Worm (Caenorhabditis elegans) whole organism, midembryonic: ENCODE measurements around the gene popl-1.

Experiments
- T22C8.4 ChIP-seq: fragments of 200-800 bp; sonication (Bioruptor generic); IDR thresholded peaks from 2 replicates; pipeline ENCODE4 v1.3.6; 2022; ENCODE audit warnings: missing genetic modification characterization, missing compliant biosample characterization
- cog-1 ChIP-seq: sonication (generic microtip); optimal IDR thresholded peaks from 2 replicates; lab custom pipeline; 2016; ENCODE audit warnings: missing genetic modification characterization, missing compliant biosample characterization
- flt-1 ChIP-seq: fragments of 200-800 bp; sonication (Bioruptor generic); IDR thresholded peaks from 2 replicates; pipeline ENCODE4 v1.3.6; 2022; ENCODE audit warnings: missing genetic modification characterization, missing compliant biosample characterization
- med-1 ChIP-seq: sonication (generic microtip); optimal IDR thresholded peaks from 2 replicates; lab custom pipeline; 2017; ENCODE audit warnings: missing genetic modification characterization, mild to moderate bottlenecking, missing compliant biosample characterization, antibody characterized with exemption, missing genetic modification reagents; ENCODE audit not compliant: insufficient read depth
- ref-1 ChIP-seq: fragments of 200-800 bp; sonication (Bioruptor generic); conservative IDR thresholded peaks from 2 replicates; pipeline ENCODE4 v1.3.6; 2022; ENCODE audit warnings: missing genetic modification reagents, missing genetic modification characterization, missing compliant biosample characterization
- tab-1 ChIP-seq: fragments of 200-800 bp; sonication (Bioruptor generic); IDR thresholded peaks from 2 replicates; pipeline ENCODE4 v1.3.6; 2022; ENCODE audit warnings: missing genetic modification characterization, missing compliant biosample characterization
- ztf-23 ChIP-seq: fragments of 200-800 bp; sonication (Bioruptor generic); IDR thresholded peaks from 2 replicates; pipeline ENCODE4 v1.3.6; 2022; ENCODE audit warnings: missing genetic modification reagents, missing genetic modification characterization, missing compliant biosample characterization
- ztf-29 ChIP-seq: fragments of 200-800 bp; sonication (Bioruptor generic); IDR thresholded peaks from 2 replicates; pipeline ENCODE4 v1.3.6; 2022; ENCODE audit warnings: missing genetic modification reagents, missing genetic modification characterization, missing compliant biosample characterization

ce11 chrIII:6446807-6447206, 16.1 kb upstream of the popl-1 start, which contains the start of gene let-721:
- no peak for TF ChIP-seq tab-1 (GFP tag; lab: Robert Waterston, UW)
- TF ChIP-seq flt-1 (GFP tag; lab: Robert Waterston, UW) = no peak
- no peak for TF ChIP-seq cog-1
- no peak for TF ChIP-seq ztf-29
- no peak for TF ChIP-seq T22C8.4
- TF ChIP-seq ref-1 = no peak
- TF ChIP-seq ztf-23 (GFP tag; lab: Robert Waterston, UW) = no peak
- TF ChIP-seq med-1 (GFP tag; lab: Kevin White, UChicago) = no peak
